Worm (Caenorhabditis elegans): ENCODE data around the gene C35D10.6.

- TF ChIP-seq Y5F2A.4 (GFP tag; optimal IDR thresholded peaks at IDR 0.05) = no peak
- TF ChIP-seq nhr-102 (tag; optimal IDR thresholded peaks at IDR 0.05) = no peak
- no peak for TF ChIP-seq fkh-10 (GFP tag; optimal IDR thresholded peaks at IDR 0.05)
- no peak for TF ChIP-seq F10B5.3 (tag; optimal IDR thresholded peaks at IDR 0.05)
- TF ChIP-seq sdz-12 (GFP tag; optimal IDR thresholded peaks at IDR 0.05) = no peak
- no peak for TF ChIP-seq php-3 (GFP tag; IDR thresholded peaks at IDR 0.05)
- TF ChIP-seq dpl-1 (GFP tag; optimal IDR thresholded peaks at IDR 0.05) = no peak
- no peak for TF ChIP-seq zag-1 (tag; optimal IDR thresholded peaks at IDR 0.05)
Observed at ce11 chrIII:4822140-4822539, 37.0 kb upstream of the C35D10.6 start, which contains the start of gene F26A1.8.

Measured in whole organism, L4 larva.